Worm (Caenorhabditis elegans): Measurements from ENCODE around the gene svop-1.

The svop-1 gene

DNA sequence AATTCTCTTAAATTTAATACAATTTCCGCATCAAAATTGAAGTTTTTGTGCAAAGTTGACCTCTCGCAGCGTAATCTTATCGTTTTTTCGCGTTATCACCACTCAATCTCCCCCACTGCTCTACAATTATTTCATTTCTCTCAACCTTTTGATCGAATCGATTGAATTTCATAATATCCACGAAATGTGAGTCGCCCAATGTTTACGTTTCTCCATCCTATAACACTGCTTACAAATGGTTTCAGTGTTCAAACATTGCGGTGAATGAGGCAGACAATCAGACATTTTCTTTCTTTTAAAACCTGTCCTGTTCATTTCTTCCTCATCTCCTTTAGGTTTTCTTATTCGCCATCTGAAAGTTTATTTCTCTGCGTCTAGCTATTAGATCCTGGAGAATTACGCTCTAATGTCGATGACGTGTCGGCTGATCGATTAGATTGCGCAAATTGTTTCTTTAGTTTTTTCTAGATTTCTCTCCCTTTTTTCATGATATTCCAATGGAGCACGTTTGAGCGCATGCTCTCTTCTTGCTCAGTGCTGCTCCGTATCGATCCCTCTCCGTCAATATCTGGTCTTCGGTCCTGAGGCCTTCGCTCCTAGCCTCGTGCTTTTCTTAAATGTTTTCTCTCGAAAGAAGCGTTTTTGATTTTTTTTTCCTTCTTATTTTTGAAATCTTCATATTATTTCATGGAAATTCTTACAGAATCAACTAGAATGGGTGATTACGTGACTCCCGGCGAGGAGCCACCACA is 19.8 kb upstream of the svop-1 start, which contains the start of gene unc-32 (continued):
- TF ChIP-seq dmd-4 (tag; optimal IDR thresholded peaks at IDR 0.05) (no peak), ceh-16 (tag; optimal IDR thresholded peaks at IDR 0.05) (no peak), lin-13 (GFP tag; optimal IDR thresholded peaks at IDR 0.05) (peak; percentile 52), snpc-4 (tag; optimal IDR thresholded peaks at IDR 0.05) (no peak)

DNA sequence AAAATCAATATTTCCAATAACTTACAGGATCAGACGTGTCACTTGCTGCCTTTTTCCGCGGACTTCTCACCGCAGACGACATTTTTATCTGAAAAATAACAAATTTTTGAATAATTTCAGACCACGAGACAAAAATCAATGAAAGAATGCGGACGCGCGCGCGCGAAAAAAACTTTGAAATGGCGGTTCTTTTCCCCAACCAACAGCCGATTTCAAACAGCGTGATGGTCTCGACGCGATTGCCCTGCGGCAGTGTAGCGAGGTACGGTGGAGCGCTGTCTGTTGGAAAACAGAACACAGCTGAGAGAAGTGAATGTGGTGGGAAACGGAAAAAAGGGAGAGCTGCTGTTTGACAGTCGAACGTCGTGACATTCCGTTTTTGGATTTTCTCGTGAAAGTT is 18.8 kb upstream of the svop-1 start, which contains the start of gene lin-9:
TSS of gene lin-9 (minus strand) at position 88 of the 400 bp plus-strand sequence.
- no peak for TF ChIP-seq alr-1 (tag; optimal IDR thresholded peaks at IDR 0.05)
- TF ChIP-seq egl-27 (tag; optimal IDR thresholded peaks at IDR 0.05) = peak; percentile 86
- TF ChIP-seq Y55F3AM.14 (GFP tag; optimal IDR thresholded peaks at IDR 0.05) = peak; percentile 89
- TF ChIP-seq ztf-4 (tag; optimal IDR thresholded peaks at IDR 0.05) = peak; percentile 94
- TF ChIP-seq nhr-12 (tag; optimal IDR thresholded peaks at IDR 0.05) = peak; percentile 47
- TF ChIP-seq unc-62 (GFP tag; optimal IDR thresholded peaks at IDR 0.05) = peak; percentile 8
- peak; percentile 92 for TF ChIP-seq lin-11 (tag; optimal IDR thresholded peaks at IDR 0.05)
- peak; percentile 72 for TF ChIP-seq ZK546.5 (tag; optimal IDR thresholded peaks at IDR 0.05)
- no peak for TF ChIP-seq elt-3 (tag; optimal IDR thresholded peaks at IDR 0.05)
- TF ChIP-seq nhr-25 (tag; optimal IDR thresholded peaks at IDR 0.05) = peak; percentile 97
- TF ChIP-seq lin-13 (GFP tag; optimal IDR thresholded peaks at IDR 0.05) = peak; percentile 97
- TF ChIP-seq dmd-4 (tag; optimal IDR thresholded peaks at IDR 0.05) = no peak
- peak; percentile 25 for TF ChIP-seq ztf-11 (tag; optimal IDR thresholded peaks at IDR 0.05)
- TF ChIP-seq nhr-129 (tag; optimal IDR thresholded peaks at IDR 0.05) = peak; percentile 87
- peak; percentile 26 for TF ChIP-seq lin-39 (tag; optimal IDR thresholded peaks at IDR 0.05)
- peak; percentile 74 for TF ChIP-seq R02D3.7 (tag; optimal IDR thresholded peaks at IDR 0.05)
- TF ChIP-seq peb-1 (tag; optimal IDR thresholded peaks at IDR 0.05) = no peak
- no peak for TF ChIP-seq skn-1 (tag; optimal IDR thresholded peaks at IDR 0.05)
- peak; percentile 73 for TF ChIP-seq ceh-16 (tag; optimal IDR thresholded peaks at IDR 0.05)
- TF ChIP-seq ceh-82 (tag; optimal IDR thresholded peaks at IDR 0.05) = peak; percentile 78
- TF ChIP-seq mdl-1 (tag; optimal IDR thresholded peaks at IDR 0.05) = peak; percentile 57 to 83
- no peak for TF ChIP-seq elt-1 (tag; optimal IDR thresholded peaks at IDR 0.05)
- TF ChIP-seq mab-5 (tag; optimal IDR thresholded peaks at IDR 0.05) = peak; percentile 96
- no peak for TF ChIP-seq ztf-1 (GFP tag; conservative IDR thresholded peaks at IDR 0.05)
- peak; percentile 81 for TF ChIP-seq nhr-6 (tag; optimal IDR thresholded peaks at IDR 0.05)
- TF ChIP-seq lsy-2 (tag; optimal IDR thresholded peaks at IDR 0.05) = peak; percentile 99 to 100
- TF ChIP-seq sma-9 (GFP tag; optimal IDR thresholded peaks at IDR 0.05) = peak; percentile 97
- no peak for TF ChIP-seq sma-9 (tag; optimal IDR thresholded peaks at IDR 0.05)
- TF ChIP-seq sma-3 (GFP tag; optimal IDR thresholded peaks at IDR 0.05) = peak; percentile 95
- TF ChIP-seq nhr-237 (tag; optimal IDR thresholded peaks at IDR 0.05) = peak; percentile 55
- no peak for TF ChIP-seq nhr-11 (tag; optimal IDR thresholded peaks at IDR 0.05)
- TF ChIP-seq unc-55 (GFP tag; optimal IDR thresholded peaks at IDR 0.05) = peak; percentile 98
- peak; percentile 97 for TF ChIP-seq C34F6.9 (tag; optimal IDR thresholded peaks at IDR 0.05)
- peak; percentile 97 for TF ChIP-seq gmeb-1 (tag; optimal IDR thresholded peaks at IDR 0.05)
- peak; percentile 83 for TF ChIP-seq zag-1 (tag; optimal IDR thresholded peaks at IDR 0.05)
- no peak for TF ChIP-seq mbf-1 (tag; optimal IDR thresholded peaks at IDR 0.05)
- TF ChIP-seq fos-1 (tag; optimal IDR thresholded peaks at IDR 0.05) = peak; percentile 90
- TF ChIP-seq nhr-23 (tag; optimal IDR thresholded peaks at IDR 0.05) = no peak
- TF ChIP-seq nhr-21 (tag; optimal IDR thresholded peaks at IDR 0.05) = peak; percentile 95
- TF ChIP-seq snpc-4 (tag; optimal IDR thresholded peaks at IDR 0.05) = peak; percentile 85
- peak; percentile 68 for TF ChIP-seq ama-1 (optimal IDR thresholded peaks at IDR 0.05)
- peak; percentile 96 for TF ChIP-seq F13H6.1 (tag; optimal IDR thresholded peaks at IDR 0.05)
- peak; percentile 81 for TF ChIP-seq blmp-1 (tag; optimal IDR thresholded peaks at IDR 0.05; ENCODE audit: insufficient read depth)
- TF ChIP-seq aly-2 (tag; optimal IDR thresholded peaks at IDR 0.05) = peak; percentile 11
- peak; percentile 91 for TF ChIP-seq sem-4 (tag; optimal IDR thresholded peaks at IDR 0.05)
- peak; percentile 97 for TF ChIP-seq crh-2 (tag; optimal IDR thresholded peaks at IDR 0.05)
- TF ChIP-seq nhr-77 (tag; optimal IDR thresholded peaks at IDR 0.05) = peak; percentile 54
- TF ChIP-seq unc-39 (tag; optimal IDR thresholded peaks at IDR 0.05) = no peak
- TF ChIP-seq nhr-10 (tag; optimal IDR thresholded peaks at IDR 0.05) = peak; percentile 80
